Worm (Caenorhabditis elegans): ENCODE measurements around the gene pat-6.

ce11 chrIV:313615-314014 is 49.6 kb upstream of the pat-6 start, which contains the start of gene snai-1:
- TF ChIP-seq pat-9 (tag; optimal IDR thresholded peaks at IDR 0.05) = no peak
- no peak for TF ChIP-seq pqm-1 (tag; optimal IDR thresholded peaks at IDR 0.05)
- no peak for TF ChIP-seq fax-1 (tag; optimal IDR thresholded peaks at IDR 0.05)
- TF ChIP-seq unc-86 (tag; optimal IDR thresholded peaks at IDR 0.05) = no peak
- TF ChIP-seq fkh-6 (tag; optimal IDR thresholded peaks at IDR 0.05) = no peak
- TF ChIP-seq ceh-9 (tag; optimal IDR thresholded peaks at IDR 0.05) = no peak
- TF ChIP-seq pha-4 (tag; optimal IDR thresholded peaks at IDR 0.05) = no peak
- TF ChIP-seq sox-4 (tag; optimal IDR thresholded peaks at IDR 0.05) = no peak
- TF ChIP-seq unc-55 (GFP tag; optimal IDR thresholded peaks at IDR 0.05) = no peak
- TF ChIP-seq sdc-2 (tag; optimal IDR thresholded peaks at IDR 0.05) = no peak
- no peak for TF ChIP-seq tbx-2 (tag; optimal IDR thresholded peaks at IDR 0.05)
